Fruit fly (Drosophila melanogaster) whole organism, embryonic: Measurements from ENCODE around the gene CG31816.

Experiments
- ATbp ChIP-seq: fragments of 200-800 bp; sonication (Bioruptor generic); optimal IDR thresholded peaks from 2 replicates; lab custom pipeline; 2017; ENCODE audit warnings: missing biosample characterization, mild to moderate bottlenecking, missing genetic modification characterization, missing genetic modification reagents
- Atf3 ChIP-seq: fragments of 200-800 bp; sonication (Bioruptor generic); optimal IDR thresholded peaks from 3 replicates; lab custom pipeline; 2016; ENCODE audit warnings: missing biosample characterization, missing genetic modification characterization
- B-H2 ChIP-seq: fragments of 200-800 bp; sonication (Bioruptor generic); optimal IDR thresholded peaks from 2 replicates; lab custom pipeline; 2018; ENCODE audit warnings: missing biosample characterization, mild to moderate bottlenecking, missing genetic modification characterization
- C15 ChIP-seq: fragments of 200-800 bp; sonication (Bioruptor generic); IDR thresholded peaks from 3 replicates; pipeline ENCODE4 v1.3.6; 2022; ENCODE audit warnings: missing biosample characterization, missing genetic modification characterization
- CG10147 ChIP-seq: fragments of 200-800 bp; sonication (Bioruptor generic); optimal IDR thresholded peaks from 2 replicates; lab custom pipeline; 2019; ENCODE audit warnings: missing biosample characterization, mild to moderate bottlenecking, missing genetic modification characterization, moderate library complexity
- CG10274 ChIP-seq: fragments of 200-800 bp; sonication (Bioruptor generic); optimal IDR thresholded peaks from 3 replicates; lab custom pipeline; 2017; ENCODE audit warnings: missing biosample characterization, mild to moderate bottlenecking, missing genetic modification characterization
- CG10366 ChIP-seq: fragments of 200-800 bp; sonication (Bioruptor generic); IDR thresholded peaks from 2 replicates; pipeline ENCODE4 v1.3.6; 2022; ENCODE audit warnings: missing biosample characterization, missing genetic modification characterization
- CG12219 ChIP-seq: fragments of 200-800 bp; sonication (Bioruptor generic); optimal IDR thresholded peaks from 3 replicates; lab custom pipeline; 2018; ENCODE audit warnings: missing biosample characterization, mild to moderate bottlenecking, missing genetic modification characterization
- CG12744 ChIP-seq: fragments of 200-800 bp; sonication (Bioruptor generic); optimal IDR thresholded peaks from 2 replicates; lab custom pipeline; 2016; ENCODE audit warnings: missing biosample characterization, missing genetic modification characterization
- CG13287 ChIP-seq: fragments of 200-800 bp; sonication (Bioruptor generic); IDR thresholded peaks from 2 replicates; pipeline ENCODE4 v1.3.6; 2022; ENCODE audit warnings: missing biosample characterization, missing genetic modification characterization; ENCODE audit not compliant: partially characterized antibody
- CG1529 ChIP-seq: fragments of 200-800 bp; sonication (Bioruptor generic); optimal IDR thresholded peaks from 3 replicates; lab custom pipeline; 2018; ENCODE audit warnings: missing biosample characterization, missing genetic modification characterization
- CG17328 ChIP-seq: fragments of 200-800 bp; sonication (Bioruptor generic); IDR thresholded peaks from 2 replicates; pipeline ENCODE4 v1.3.6; 2022; ENCODE audit warnings: missing biosample characterization, missing genetic modification characterization
- CG18476 ChIP-seq: fragments of 200-800 bp; sonication (Bioruptor generic); optimal IDR thresholded peaks from 2 replicates; lab custom pipeline; 2016; ENCODE audit warnings: missing biosample characterization, mild to moderate bottlenecking, missing genetic modification characterization
- CG18764 ChIP-seq: fragments of 200-800 bp; sonication (Bioruptor generic); optimal IDR thresholded peaks from 3 replicates; lab custom pipeline; 2016; ENCODE audit warnings: missing biosample characterization, missing genetic modification characterization
- CG2129 ChIP-seq: fragments of 200-800 bp; sonication (Bioruptor generic); IDR thresholded peaks from 2 replicates; pipeline ENCODE4 v1.3.6; 2022; ENCODE audit warnings: missing biosample characterization, missing genetic modification characterization; ENCODE audit not compliant: partially characterized antibody
- CG31441 ChIP-seq: fragments of 200-800 bp; sonication (Bioruptor generic); IDR thresholded peaks from 2 replicates; pipeline ENCODE4 v1.3.6; 2022; ENCODE audit warnings: missing biosample characterization, missing genetic modification characterization
- CG8388 ChIP-seq: fragments of 200-800 bp; sonication (Bioruptor generic); optimal IDR thresholded peaks from 2 replicates; lab custom pipeline; 2019; ENCODE audit warnings: missing biosample characterization, mild to moderate bottlenecking, missing genetic modification characterization, moderate library complexity
- CG8765 ChIP-seq: fragments of 200-800 bp; sonication (Bioruptor generic); IDR thresholded peaks from 2 replicates; pipeline ENCODE4 v1.3.6; 2022; ENCODE audit warnings: missing biosample characterization, missing genetic modification characterization
- CkIIα-i1 ChIP-seq: fragments of 200-800 bp; sonication (Bioruptor generic); IDR thresholded peaks from 2 replicates; pipeline ENCODE4 v1.3.6; 2022; ENCODE audit warnings: missing biosample characterization, missing genetic modification characterization
- D19A ChIP-seq: fragments of 200-800 bp; optimal IDR thresholded peaks from 3 replicates; lab custom pipeline; 2019; ENCODE audit warnings: missing biosample characterization, mild to moderate bottlenecking, missing genetic modification characterization, moderate library complexity
- Dp ChIP-seq: fragments of 200-800 bp; sonication (Bioruptor generic); optimal IDR thresholded peaks from 2 replicates; lab custom pipeline; 2018; ENCODE audit warnings: missing biosample characterization, mild to moderate bottlenecking, missing genetic modification characterization, moderate library complexity
- Jarid2 ChIP-seq: fragments of 200-800 bp; sonication (Bioruptor generic); optimal IDR thresholded peaks from 3 replicates; lab custom pipeline; 2017; ENCODE audit warnings: mild to moderate bottlenecking, missing biosample characterization, missing genetic modification reagents, missing genetic modification characterization
- Mad ChIP-seq: fragments of 200-800 bp; sonication (Bioruptor generic); optimal IDR thresholded peaks from 2 replicates; lab custom pipeline; 2016; ENCODE audit warnings: missing biosample characterization, missing genetic modification characterization
- Mrtf ChIP-seq: fragments of 200-800 bp; sonication (Bioruptor generic); IDR thresholded peaks from 3 replicates; pipeline ENCODE4 v1.3.6; 2022; ENCODE audit warnings: missing biosample characterization, missing genetic modification characterization
- Rfx ChIP-seq: fragments of 200-800 bp; sonication (Bioruptor generic); IDR thresholded peaks from 2 replicates; pipeline ENCODE4 v1.3.6; 2022; ENCODE audit warnings: missing biosample characterization, missing genetic modification characterization
- Scr ChIP-seq: fragments of 200-800 bp; sonication (Bioruptor generic); IDR thresholded peaks from 2 replicates; pipeline ENCODE4 v1.3.6; 2022; ENCODE audit warnings: missing biosample characterization, missing genetic modification characterization; ENCODE audit not compliant: partially characterized antibody
- Sox102F ChIP-seq: fragments of 200-800 bp; sonication (Bioruptor generic); optimal IDR thresholded peaks from 2 replicates; lab custom pipeline; 2018; ENCODE audit warnings: missing biosample characterization, mild to moderate bottlenecking, missing genetic modification characterization, moderate library complexity
- Sry-β ChIP-seq: fragments of 200-800 bp; sonication (Bioruptor generic); optimal IDR thresholded peaks from 2 replicates; lab custom pipeline; 2018; ENCODE audit warnings: missing biosample characterization, mild to moderate bottlenecking, missing genetic modification characterization, moderate library complexity
- Taf1 ChIP-seq: fragments of 200-800 bp; sonication (Bioruptor generic); IDR thresholded peaks from 2 replicates; pipeline ENCODE4 v1.3.6; 2022; ENCODE audit warnings: missing biosample characterization, missing genetic modification characterization
- amos ChIP-seq: fragments of 200-800 bp; sonication (Bioruptor generic); IDR thresholded peaks from 2 replicates; pipeline ENCODE4 v1.3.6; 2022; ENCODE audit warnings: missing biosample characterization, missing genetic modification characterization; ENCODE audit not compliant: partially characterized antibody
- ap ChIP-seq: fragments of 200-800 bp; sonication (Bioruptor generic); IDR thresholded peaks from 2 replicates; pipeline ENCODE4 v1.3.6; 2022; ENCODE audit warnings: missing biosample characterization, missing genetic modification characterization
- ash1 ChIP-seq: fragments of 200-800 bp; sonication (Bioruptor generic); optimal IDR thresholded peaks from 2 replicates; lab custom pipeline; 2018; ENCODE audit warnings: missing biosample characterization, mild to moderate bottlenecking, missing genetic modification characterization
- cad ChIP-seq: fragments of >200 bp; optimal IDR thresholded peaks from 2 replicates; lab custom pipeline; 2017; ENCODE audit warnings: missing biosample characterization, missing genetic modification characterization
- cg ChIP-seq: fragments of 200-800 bp; sonication (Bioruptor generic); optimal IDR thresholded peaks from 3 replicates; lab custom pipeline; 2019; ENCODE audit warnings: missing biosample characterization, mild to moderate bottlenecking, missing genetic modification characterization, moderate library complexity
- dimm ChIP-seq: fragments of 200-800 bp; sonication (Bioruptor generic); IDR thresholded peaks from 2 replicates; pipeline ENCODE4 v1.3.6; 2022; ENCODE audit warnings: missing biosample characterization, missing genetic modification characterization
- dm ChIP-seq: fragments of 200-800 bp; sonication (Bioruptor generic); optimal IDR thresholded peaks from 3 replicates; lab custom pipeline; 2016; ENCODE audit warnings: missing biosample characterization, missing genetic modification characterization
- dmrt99B ChIP-seq: fragments of 200-800 bp; sonication (Bioruptor generic); optimal IDR thresholded peaks from 2 replicates; lab custom pipeline; 2018; ENCODE audit warnings: missing biosample characterization, mild to moderate bottlenecking, missing genetic modification characterization, moderate library complexity
- gcm ChIP-seq: fragments of 200-800 bp; sonication (Bioruptor generic); optimal IDR thresholded peaks from 2 replicates; lab custom pipeline; 2019; ENCODE audit warnings: missing biosample characterization, mild to moderate bottlenecking, missing genetic modification characterization, moderate library complexity
- jumu ChIP-seq: fragments of 200-800 bp; sonication (Bioruptor generic); optimal IDR thresholded peaks from 3 replicates; lab custom pipeline; 2016; ENCODE audit warnings: missing biosample characterization, missing genetic modification characterization
- kay ChIP-seq: fragments of 200-800 bp; sonication (Bioruptor generic); optimal IDR thresholded peaks from 2 replicates; lab custom pipeline; 2016; ENCODE audit warnings: missing biosample characterization, missing genetic modification characterization
- mld ChIP-seq: fragments of 200-800 bp; sonication (Bioruptor generic); IDR thresholded peaks from 3 replicates; pipeline ENCODE4 v1.3.6; 2022; ENCODE audit warnings: missing biosample characterization, missing genetic modification characterization; ENCODE audit not compliant: partially characterized antibody
- nom ChIP-seq: fragments of 200-800 bp; sonication (Bioruptor generic); optimal IDR thresholded peaks from 2 replicates; lab custom pipeline; 2017; ENCODE audit warnings: missing biosample characterization, missing genetic modification characterization, mild to moderate bottlenecking, moderate library complexity, missing genetic modification reagents
- odd ChIP-seq: fragments of 200-800 bp; sonication (Bioruptor generic); optimal IDR thresholded peaks from 2 replicates; lab custom pipeline; 2017; ENCODE audit warnings: missing biosample characterization, mild to moderate bottlenecking, missing genetic modification characterization
- pita ChIP-seq: fragments of 200-800 bp; sonication (Bioruptor generic); optimal IDR thresholded peaks from 2 replicates; lab custom pipeline; 2017; ENCODE audit warnings: missing biosample characterization, mild to moderate bottlenecking, missing genetic modification characterization
- prd ChIP-seq, 3 experiments: fragments of >200 bp in 2 of 3; fragments of 200-800 bp in 1 of 3; sonication (Bioruptor generic) in 1 of 3; optimal IDR thresholded peaks in 2 of 3; IDR thresholded peaks in 1 of 3; 2 replicates in 2 of 3; 3 replicates in 1 of 3; pipeline versions ENCODE4 v1.3.6 to Lab custom; 2017 to 2022; ENCODE audit warnings: missing biosample characterization in 1 of 3, missing genetic modification characterization in 1 of 3
- rib ChIP-seq: fragments of 200-800 bp; sonication (Bioruptor generic); IDR thresholded peaks from 2 replicates; pipeline ENCODE4 v1.3.6; 2022; ENCODE audit warnings: missing biosample characterization, missing genetic modification characterization
- sr ChIP-seq: fragments of 200-800 bp; sonication (Bioruptor generic); IDR thresholded peaks from 3 replicates; pipeline ENCODE4 v1.3.6; 2022; ENCODE audit warnings: missing biosample characterization, missing genetic modification characterization
- stwl ChIP-seq: fragments of 200-800 bp; sonication (Bioruptor generic); optimal IDR thresholded peaks from 3 replicates; lab custom pipeline; 2018; ENCODE audit warnings: missing biosample characterization, mild to moderate bottlenecking, missing genetic modification characterization, moderate library complexity
- z ChIP-seq: fragments of 200-800 bp; sonication (Bioruptor generic); IDR thresholded peaks from 3 replicates; pipeline ENCODE4 v1.3.6; 2022; ENCODE audit warnings: missing biosample characterization, missing genetic modification characterization

The CG31816 gene

DNA sequence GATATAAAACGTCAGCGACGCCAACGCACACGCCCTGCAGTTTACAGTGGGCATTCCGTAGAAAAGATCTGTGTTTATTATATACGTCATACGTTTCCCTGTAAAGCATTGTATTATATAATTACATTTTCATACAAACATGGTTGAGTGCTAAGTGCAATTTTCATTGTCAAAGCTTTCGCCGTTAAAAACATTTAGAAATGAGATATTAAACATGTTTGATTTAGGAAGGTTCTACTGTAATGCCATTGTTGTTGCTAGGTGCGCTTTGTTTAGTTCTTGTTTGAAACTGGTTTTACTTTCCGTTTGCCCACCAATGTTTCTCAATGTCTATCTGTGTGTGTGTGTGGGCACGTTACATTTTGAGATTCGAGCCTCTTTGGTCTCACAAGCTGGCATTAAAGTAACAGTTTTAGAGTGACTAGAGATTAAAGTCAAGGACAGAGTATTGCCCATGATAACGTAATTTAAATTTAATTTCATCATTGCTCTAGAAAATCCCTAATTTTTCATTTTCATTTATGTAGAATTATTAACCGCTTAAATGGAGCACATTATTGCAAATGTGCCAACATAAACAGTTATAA, 49.6 kb upstream of the CG31816 start (continued):
- TF ChIP-seq sr (GFP tag; lab: Robert Waterston, UW) (peak; percentile 86; the same call in 1 of the 3 replicates), Scr (GFP tag; lab: Robert Waterston, UW) (no peak), CG12219 (GFP tag; lab: Kevin White, UChicago) (peak; percentile 88), CG18764 (peak; percentile 42), CG10147 (GFP tag; lab: Kevin White, UChicago) (peak; percentile 54), cad (GFP tag; lab: Kevin White, UChicago) (no peak), odd (GFP tag; lab: Kevin White, UChicago) (peak; percentile 76), CG8765 (no peak), ATbp (peak; percentile 72), Rfx (GFP tag; lab: Robert Waterston, UW) (peak; percentile 81), CG10274 (GFP tag; lab: Kevin White, UChicago) (peak; percentile 61), rib (GFP tag; lab: Robert Waterston, UW) (0 out of 2 replicates have a peak, but pooled peaks have one; percentile 39), kay (GFP tag; lab: Kevin White, UChicago) (peak; percentile 38), stwl (tag; lab: Kevin White, UChicago) (no peak), CG1529 (GFP tag; lab: Kevin White, UChicago) (peak; percentile 76), nom (GFP tag; lab: Kevin White, UChicago) (peak; percentile 88), CG18476 (GFP tag; lab: Kevin White, UChicago) (peak; percentile 63), dimm (GFP tag; lab: Robert Waterston, UW) (no peak), ap (peak; percentile 57; the same call in 1 of the 2 replicates), amos (GFP tag; lab: Robert Waterston, UW) (no peak), CG31441 (GFP tag; lab: Robert Waterston, UW) (peak; percentile 79), Sox102F (GFP tag; lab: Kevin White, UChicago) (peak; percentile 87), CkIIα-i1 (GFP tag; lab: Robert Waterston, UW) (no peak), gcm (GFP tag; lab: Kevin White, UChicago) (peak; percentile 80), B-H2 (GFP tag; lab: Kevin White, UChicago) (peak; percentile 40), Dp (GFP tag; lab: Kevin White, UChicago) (no peak), CG17328 (GFP tag; lab: Robert Waterston, UW) (peak; percentile 87), pita (no peak), Sry-β (GFP tag; lab: Kevin White, UChicago) (no peak), CG13287 (GFP tag; lab: Robert Waterston, UW) (no peak), ash1 (GFP tag; lab: Kevin White, UChicago) (no peak), dmrt99B (peak; percentile 89), jumu (GFP tag; lab: Kevin White, UChicago) (peak; percentile 57), z (no peak), mld (GFP tag; lab: Robert Waterston, UW) (no peak), Mad (GFP tag; lab: Kevin White, UChicago) (peak; percentile 63), dm (GFP tag; lab: Kevin White, UChicago) (peak; percentile 8), Atf3 (GFP tag; lab: Kevin White, UChicago) (peak; percentile 68), CG12744 (peak; percentile 52), Taf1 (GFP tag; lab: Robert Waterston, UW) (peak; percentile 56; the same call in 1 of the 2 replicates), cg (peak; percentile 45), prd (optimal IDR thresholded peaks at IDR 0.05; lab: Kevin White, UChicago) (no peak), prd (GFP tag; IDR thresholded peaks at IDR 0.05; lab: Robert Waterston, UW) (peak; percentile 85), Jarid2 (GFP tag; lab: Kevin White, UChicago) (peak; percentile 46), CG10366 (GFP tag; lab: Robert Waterston, UW) (peak; percentile 66), D19A (tag; lab: Kevin White, UChicago) (peak; percentile 77), C15 (no peak), Mrtf (GFP tag; lab: Robert Waterston, UW) (peak; percentile 80; the same call in 2 of the 3 replicates), CG2129 (GFP tag; lab: Robert Waterston, UW) (no peak), CG8388 (GFP tag; lab: Kevin White, UChicago) (peak; percentile 74)
